Worm (Caenorhabditis elegans) whole organism, L1 larva: ENCODE results near the gene D1005.2.
"Not testable (repeated sequence)": the region's sequence is repeated elsewhere in the genome, so short reads cannot be mapped to it uniquely, and the experiment has no call there.

Experiments
- C16A3.4 ChIP-seq: fragments of 150-350 bp; optimal IDR thresholded peaks from 2 replicates; lab custom pipeline; 2014; ENCODE audit warnings: missing biosample characterization, missing genetic modification characterization
- F16B12.6 ChIP-seq: fragments of 150-350 bp; optimal IDR thresholded peaks from 2 replicates; lab custom pipeline; 2014; ENCODE audit warnings: missing biosample characterization, missing genetic modification characterization
- ama-1 ChIP-seq: fragments of 150-350 bp; optimal IDR thresholded peaks from 2 replicates; lab custom pipeline; 2014
- ceh-63 ChIP-seq: fragments of 200-800 bp; sonication (Bioruptor generic); optimal IDR thresholded peaks from 2 replicates; lab custom pipeline; 2018; ENCODE audit warnings: mild to moderate bottlenecking, missing genetic modification characterization, missing compliant biosample characterization
- ceh-82 ChIP-seq, 3 experiments: fragments of 150-350 bp in 1 of 3; sonication (generic microtip) in 2 of 3; optimal IDR thresholded peaks; 2 replicates each; lab custom pipeline; 2014 to 2017; ENCODE audit warnings: missing biosample characterization in 3 of 3, missing genetic modification characterization in 3 of 3
- dpl-1 ChIP-seq, 3 experiments: fragments of 150-350 bp in 2 of 3; sonication (generic microtip) in 1 of 3; optimal IDR thresholded peaks; 2 replicates each; lab custom pipeline; 2014 to 2017; ENCODE audit warnings: missing biosample characterization in 3 of 3, missing genetic modification characterization in 3 of 3, missing genetic modification reagents in 3 of 3
- dsc-1 ChIP-seq: sonication (generic microtip); optimal IDR thresholded peaks from 2 replicates; lab custom pipeline; 2016; ENCODE audit warnings: mild to moderate bottlenecking, missing genetic modification characterization, missing compliant biosample characterization
- efl-1 ChIP-seq, 4 experiments: fragments of 150-350 bp; optimal IDR thresholded peaks in 3 of 4; peaks in 1 of 4; 1 replicate in 1 of 4; 2 replicates in 3 of 4; lab custom pipeline; 2014; ENCODE audit warnings: missing biosample characterization in 2 of 4, missing genetic modification characterization in 2 of 4, missing genetic modification reagents in 2 of 4
- egl-13 ChIP-seq: sonication (generic microtip); optimal IDR thresholded peaks from 2 replicates; lab custom pipeline; 2016; ENCODE audit warnings: missing genotype, missing genetic modification reagents, missing genetic modification characterization, missing compliant biosample characterization
- fkh-10 ChIP-seq: sonication (generic microtip); optimal IDR thresholded peaks from 2 replicates; lab custom pipeline; 2017; ENCODE audit warnings: missing biosample characterization, missing genetic modification reagents, missing genetic modification characterization
- fkh-8 ChIP-seq: sonication (generic microtip); optimal IDR thresholded peaks from 2 replicates; lab custom pipeline; 2016; ENCODE audit warnings: mild to moderate bottlenecking, missing genetic modification characterization, missing compliant biosample characterization
- fos-1 ChIP-seq: fragments of 150-350 bp; optimal IDR thresholded peaks from 2 replicates; lab custom pipeline; 2014; ENCODE audit warnings: missing biosample characterization, missing genetic modification characterization
- hlh-4 ChIP-seq: sonication (generic microtip); optimal IDR thresholded peaks from 2 replicates; lab custom pipeline; 2016; ENCODE audit warnings: mild to moderate bottlenecking, missing genetic modification characterization, missing compliant biosample characterization
- irx-1 ChIP-seq: sonication (generic microtip); optimal IDR thresholded peaks from 2 replicates; lab custom pipeline; 2016; ENCODE audit warnings: missing genetic modification characterization, missing compliant biosample characterization
- jun-1 ChIP-seq: fragments of 150-350 bp; optimal IDR thresholded peaks from 2 replicates; lab custom pipeline; 2014; ENCODE audit warnings: missing biosample characterization, missing genetic modification reagents, missing genetic modification characterization
- lin-14 ChIP-seq: fragments of 200-800 bp; sonication (Bioruptor generic); optimal IDR thresholded peaks from 2 replicates; lab custom pipeline; 2018; ENCODE audit warnings: mild to moderate bottlenecking, missing genetic modification characterization, moderate library complexity, missing compliant biosample characterization
- lin-15B ChIP-seq: fragments of 150-350 bp; sonication (generic microtip); optimal IDR thresholded peaks from 3 replicates; lab custom pipeline; 2014; ENCODE audit warnings: missing biosample characterization, missing genetic modification characterization
- lin-35 ChIP-seq, 2 experiments: fragments of 150-350 bp; optimal IDR thresholded peaks; 2 replicates each; lab custom pipeline; 2014; ENCODE audit warnings: missing biosample characterization in 2 of 2, missing genetic modification characterization in 2 of 2, missing genetic modification reagents in 2 of 2
- lin-39 ChIP-seq: fragments of 150-350 bp; optimal IDR thresholded peaks from 2 replicates; lab custom pipeline; 2014; ENCODE audit warnings: missing biosample characterization, missing genetic modification reagents, missing genetic modification characterization
- lir-3 ChIP-seq: sonication (generic microtip); optimal IDR thresholded peaks from 2 replicates; lab custom pipeline; 2016; ENCODE audit warnings: mild to moderate bottlenecking, missing genetic modification characterization, moderate library complexity, missing compliant biosample characterization; ENCODE audit not compliant: poor library complexity
- lsy-2 ChIP-seq, 2 experiments: fragments of 150-350 bp; optimal IDR thresholded peaks; 2 replicates each; lab custom pipeline; 2014; ENCODE audit warnings: missing biosample characterization in 2 of 2, missing genetic modification characterization in 2 of 2
- mdl-1 ChIP-seq, 2 experiments: fragments of 150-350 bp; optimal IDR thresholded peaks; 2 replicates each; lab custom pipeline; 2014 to 2017; ENCODE audit warnings: missing biosample characterization in 2 of 2, missing genetic modification characterization in 2 of 2, inconsistent platforms in 1 of 2
- mef-2 ChIP-seq: fragments of 150-350 bp; optimal IDR thresholded peaks from 2 replicates; lab custom pipeline; 2014; ENCODE audit warnings: missing biosample characterization, missing genetic modification characterization
- mep-1 ChIP-seq: fragments of 150-350 bp; optimal IDR thresholded peaks from 2 replicates; lab custom pipeline; 2014; ENCODE audit warnings: missing biosample characterization, missing genetic modification characterization
- nhr-11 ChIP-seq: fragments of 150-350 bp; optimal IDR thresholded peaks from 2 replicates; lab custom pipeline; 2014; ENCODE audit warnings: missing biosample characterization, missing genetic modification characterization
- nhr-19 ChIP-seq: fragments of 200-800 bp; sonication (Bioruptor generic); conservative IDR thresholded peaks from 2 replicates; pipeline ENCODE4 v1.3.6; 2022; ENCODE audit warnings: missing genetic modification characterization, missing compliant biosample characterization
- nhr-20 ChIP-seq: sonication (generic microtip); optimal IDR thresholded peaks from 2 replicates; lab custom pipeline; 2016; ENCODE audit warnings: mild to moderate bottlenecking, missing genetic modification characterization, missing compliant biosample characterization
- nhr-237 ChIP-seq: fragments of 150-350 bp; optimal IDR thresholded peaks from 2 replicates; lab custom pipeline; 2014; ENCODE audit warnings: missing biosample characterization, missing genetic modification characterization
- nhr-47 ChIP-seq: sonication (generic microtip); optimal IDR thresholded peaks from 2 replicates; lab custom pipeline; 2016; ENCODE audit warnings: mild to moderate bottlenecking, missing genetic modification characterization, moderate library complexity, missing compliant biosample characterization
- nhr-71 ChIP-seq: sonication (generic microtip); optimal IDR thresholded peaks from 2 replicates; lab custom pipeline; 2016; ENCODE audit warnings: mild to moderate bottlenecking, missing genetic modification characterization, moderate library complexity, missing compliant biosample characterization
- nhr-76 ChIP-seq: sonication (generic microtip); optimal IDR thresholded peaks from 2 replicates; lab custom pipeline; 2017; ENCODE audit warnings: missing biosample characterization, missing genetic modification characterization
- nhr-77 ChIP-seq: fragments of 150-350 bp; optimal IDR thresholded peaks from 2 replicates; lab custom pipeline; 2014; ENCODE audit warnings: missing biosample characterization, missing genetic modification characterization
- nhr-84 ChIP-seq: sonication (generic microtip); optimal IDR thresholded peaks from 2 replicates; lab custom pipeline; 2017; ENCODE audit warnings: missing biosample characterization, missing genetic modification characterization
- pag-3 ChIP-seq: sonication (generic microtip); optimal IDR thresholded peaks from 2 replicates; lab custom pipeline; 2017; ENCODE audit warnings: missing genetic modification characterization, mild to moderate bottlenecking, missing compliant biosample characterization, antibody characterized with exemption, borderline replicate concordance; ENCODE audit not compliant: insufficient read depth
- pax-3 ChIP-seq: fragments of 200-800 bp; sonication (Bioruptor generic); optimal IDR thresholded peaks from 2 replicates; lab custom pipeline; 2018; ENCODE audit warnings: mild to moderate bottlenecking, missing genetic modification characterization, moderate library complexity, missing compliant biosample characterization
- rnt-1 ChIP-seq: sonication (generic microtip); optimal IDR thresholded peaks from 2 replicates; lab custom pipeline; 2016; ENCODE audit warnings: mild to moderate bottlenecking, missing genetic modification characterization, moderate library complexity, missing compliant biosample characterization
- skn-1 ChIP-seq: fragments of 150-350 bp; optimal IDR thresholded peaks from 2 replicates; lab custom pipeline; 2014; ENCODE audit warnings: missing biosample characterization, missing genetic modification characterization
- snpc-4 ChIP-seq: fragments of 150-350 bp; optimal IDR thresholded peaks from 2 replicates; lab custom pipeline; 2014; ENCODE audit warnings: missing biosample characterization, missing genetic modification characterization
- snu-23 ChIP-seq: sonication (generic microtip); optimal IDR thresholded peaks from 2 replicates; lab custom pipeline; 2016; ENCODE audit warnings: missing genetic modification characterization, missing compliant biosample characterization
- sox-4 ChIP-seq: sonication (generic microtip); optimal IDR thresholded peaks from 2 replicates; lab custom pipeline; 2016; ENCODE audit warnings: missing genetic modification characterization, missing compliant biosample characterization
- sup-37 ChIP-seq: fragments of 200-800 bp; sonication (Bioruptor generic); optimal IDR thresholded peaks from 2 replicates; lab custom pipeline; 2018; ENCODE audit warnings: mild to moderate bottlenecking, missing genetic modification characterization, missing compliant biosample characterization
- swsn-7 ChIP-seq: sonication (generic microtip); optimal IDR thresholded peaks from 2 replicates; lab custom pipeline; 2016; ENCODE audit warnings: missing genetic modification characterization, missing compliant biosample characterization
- tbx-2 ChIP-seq: sonication (generic microtip); optimal IDR thresholded peaks from 2 replicates; lab custom pipeline; 2016; ENCODE audit warnings: missing genetic modification characterization, missing compliant biosample characterization
- unc-130 ChIP-seq: fragments of 150-350 bp; optimal IDR thresholded peaks from 2 replicates; lab custom pipeline; 2017; ENCODE audit warnings: missing biosample characterization, missing genetic modification characterization, inconsistent platforms
- unc-62 ChIP-seq: fragments of 150-350 bp; optimal IDR thresholded peaks from 2 replicates; lab custom pipeline; 2014; ENCODE audit warnings: missing biosample characterization, missing genetic modification reagents, missing genetic modification characterization
- unc-86 ChIP-seq: sonication (generic microtip); optimal IDR thresholded peaks from 2 replicates; lab custom pipeline; 2016; ENCODE audit warnings: missing genetic modification characterization, missing compliant biosample characterization
- xbp-1 ChIP-seq: sonication (generic microtip); optimal IDR thresholded peaks from 2 replicates; lab custom pipeline; 2016; ENCODE audit warnings: missing genetic modification characterization, missing compliant biosample characterization
- zag-1 ChIP-seq: fragments of 150-350 bp; optimal IDR thresholded peaks from 2 replicates; lab custom pipeline; 2014; ENCODE audit warnings: missing biosample characterization, missing genetic modification characterization

Gene D1005.2

ce11 chrX:1430707-1431106 is 28.1 kb upstream of the D1005.2 start, which contains the start of gene F19G12.1:
F19G12.1 (plus strand) TSS chrX:1431007.
- TF ChIP-seq irx-1, nhr-47, snpc-4 (tag; lab: Kevin White, UChicago): not testable (repeated sequence)

DNA sequence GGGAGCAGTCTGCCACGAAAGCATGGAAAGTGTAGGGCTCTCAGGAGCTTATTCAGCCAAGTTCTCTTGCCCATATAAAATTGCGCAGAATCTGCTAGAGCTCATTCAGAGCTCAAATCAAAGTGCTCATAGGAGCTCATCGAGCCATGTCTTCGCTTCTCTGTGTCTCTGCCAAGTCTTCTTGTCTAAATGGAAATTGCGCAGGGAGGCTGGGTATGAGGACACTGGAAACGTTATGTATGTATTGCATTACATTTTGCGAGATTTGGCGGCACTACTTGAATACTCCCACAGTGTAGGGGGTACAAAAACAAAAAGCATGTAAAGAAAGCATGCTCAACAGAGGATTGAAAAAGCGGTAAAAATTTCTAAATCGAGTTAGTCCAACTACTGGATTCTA is 21.7 kb upstream of the D1005.2 start:
- TF ChIP-seq F16B12.6 (tag; lab: Kevin White, UChicago) (no peak), fkh-8 (tag; lab: Kevin White, UChicago) (peak; percentile 43), nhr-11 (tag; lab: Kevin White, UChicago) (no peak), rnt-1 (peak; percentile 9), fkh-10 (peak; percentile 55), unc-62 (GFP tag; lab: Kevin White, UChicago) (no peak), ceh-82 (tag; optimal IDR thresholded peaks at IDR 0.05; lab: Kevin White, UChicago) (peak; percentile 10 to 57 (median 21)), nhr-77 (tag; lab: Kevin White, UChicago) (no peak), nhr-20 (tag; lab: Kevin White, UChicago) (no peak), nhr-237 (no peak), C16A3.4 (tag; lab: Kevin White, UChicago) (no peak), lin-35 (GFP tag; optimal IDR thresholded peaks at IDR 0.05; lab: Kevin White, UChicago) (no peak), ceh-63 (GFP tag; lab: Kevin White, UChicago) (no peak), skn-1 (tag; lab: Kevin White, UChicago) (peak; percentile 22), nhr-47 (tag; lab: Kevin White, UChicago) (peak; percentile 68), lin-15B (no peak), unc-130 (tag; lab: Kevin White, UChicago) (no peak), mep-1 (peak; percentile 4), dsc-1 (tag; lab: Kevin White, UChicago) (peak; percentile 53), fos-1 (tag; lab: Kevin White, UChicago) (no peak), tbx-2 (tag; lab: Kevin White, UChicago) (peak; percentile 11), ama-1 (no peak), xbp-1 (tag; lab: Kevin White, UChicago) (no peak), efl-1 (optimal IDR thresholded peaks at IDR 0.05; lab: Kevin White, UChicago) (peak in 1 of 2 experiments; percentile 17), efl-1 (GFP tag; optimal IDR thresholded peaks at IDR 0.05 in 1 of 2; lab: Kevin White, UChicago) (peak in 1 of 2 experiments; percentile 70), zag-1 (no peak), mef-2 (tag; lab: Kevin White, UChicago) (no peak), lin-39 (tag; lab: Kevin White, UChicago) (no peak), sup-37 (GFP tag; lab: Kevin White, UChicago) (no peak), snu-23 (GFP tag; lab: Kevin White, UChicago) (peak; percentile 18), jun-1 (tag; lab: Kevin White, UChicago) (peak; percentile 1)
- TF ChIP-seq, all 84 proteins: peak for 12

ce11 chrX:1438925-1439324 is 19.9 kb upstream of the D1005.2 start:
- TF ChIP-seq unc-86 (tag; lab: Kevin White, UChicago) (no peak), fkh-10 (peak; percentile 57), ceh-82 (tag; optimal IDR thresholded peaks at IDR 0.05; lab: Kevin White, UChicago) (peak in 2 of 3 experiments; percentile 23 to 43), nhr-71 (peak; percentile 35), lin-15B (no peak), sox-4 (tag; lab: Kevin White, UChicago) (peak; percentile 76), lsy-2 (tag; optimal IDR thresholded peaks at IDR 0.05; lab: Kevin White, UChicago) (peak; percentile 11 to 16), jun-1 (tag; lab: Kevin White, UChicago) (peak; percentile 37), dpl-1 (GFP tag; optimal IDR thresholded peaks at IDR 0.05; lab: Kevin White, UChicago) (peak in 1 of 3 experiments; percentile 6), nhr-76 (no peak), hlh-4 (tag; lab: Kevin White, UChicago) (no peak), lir-3 (tag; lab: Kevin White, UChicago) (no peak), egl-13 (tag; lab: Kevin White, UChicago) (peak; percentile 44), tbx-2 (tag; lab: Kevin White, UChicago) (peak; percentile 10), skn-1 (tag; lab: Kevin White, UChicago) (peak; percentile 34), nhr-19 (GFP tag; lab: Robert Waterston, UW) (peak; percentile 18; the same call in 1 of the 2 replicates), rnt-1 (peak; percentile 16), nhr-84 (no peak), lin-14 (peak; percentile 21), pag-3 (no peak), nhr-47 (tag; lab: Kevin White, UChicago) (peak; percentile 68), pax-3 (tag; lab: Kevin White, UChicago) (peak; percentile 57), fkh-8 (tag; lab: Kevin White, UChicago) (peak; percentile 82), mdl-1 (tag; optimal IDR thresholded peaks at IDR 0.05; lab: Kevin White, UChicago) (peak in 1 of 2 experiments; percentile 8), swsn-7 (peak; percentile 35), snu-23 (GFP tag; lab: Kevin White, UChicago) (peak; percentile 40), dsc-1 (tag; lab: Kevin White, UChicago) (peak; percentile 79)
